Worm (Caenorhabditis elegans): ENCODE measurements around the gene cpna-4.

- TF ChIP-seq dpl-1 (GFP tag; optimal IDR thresholded peaks at IDR 0.05) (no peak), pha-4 (GFP tag; IDR thresholded peaks at IDR 0.05) (no peak), pha-4 (tag; optimal IDR thresholded peaks at IDR 0.05) (no peak), daf-8 (GFP tag; IDR thresholded peaks at IDR 0.05) (no peak), snpc-4 (tag; optimal IDR thresholded peaks at IDR 0.05) (no peak), T20F7.1 (GFP tag; optimal IDR thresholded peaks at IDR 0.05) (no peak), gei-8 (GFP tag; optimal IDR thresholded peaks at IDR 0.05) (no peak), snpc-1.2 (GFP tag; IDR thresholded peaks at IDR 0.05) (no peak), lin-29 (GFP tag; IDR thresholded peaks at IDR 0.05) (no peak), dve-1 (tag; optimal IDR thresholded peaks at IDR 0.05; ENCODE audit: insufficient read depth) (no peak), dmd-6 (GFP tag; IDR thresholded peaks at IDR 0.05) (no peak), lir-3 (tag; optimal IDR thresholded peaks at IDR 0.05) (no peak), mdl-1 (tag; optimal IDR thresholded peaks at IDR 0.05) (no peak), ceh-82 (tag; optimal IDR thresholded peaks at IDR 0.05) (no peak), nhr-6 (tag; optimal IDR thresholded peaks at IDR 0.05) (no peak)
These were observed 30.2 kb downstream of the cpna-4 start for ce11 chrIV:15391549-15391948.

All from whole organism, L4 larva.